Fruit fly (Drosophila melanogaster) whole organism: ENCODE measurements around the gene RpL37A.

Source experiments
- CG8478 ChIP-seq: fragments of >200 bp; optimal IDR thresholded peaks from 2 replicates; lab custom pipeline; 2018; ENCODE audit warnings: inconsistent platforms
- Dll ChIP-seq: fragments of >200 bp; optimal IDR thresholded peaks from 2 replicates; lab custom pipeline; 2017
- EcR ChIP-seq, 2 experiments: fragments of >200 bp; optimal IDR thresholded peaks; 2 replicates each; lab custom pipeline; 2017; ENCODE audit warnings: missing biosample characterization in 2 of 2, missing genetic modification characterization in 2 of 2, missing genetic modification reagents in 2 of 2
- pan ChIP-seq: fragments of >200 bp; optimal IDR thresholded peaks from 2 replicates; lab custom pipeline; 2017
- psq ChIP-seq: fragments of >200 bp; optimal IDR thresholded peaks from 2 replicates; lab custom pipeline; 2017
- usp ChIP-seq: fragments of >200 bp; optimal IDR thresholded peaks from 2 replicates; lab custom pipeline; 2017; ENCODE audit warnings: missing biosample characterization, missing genetic modification characterization, mixed read lengths

RpL37A gene

dm6 chr2L:5037402-5037860, 33.3 kb upstream of the RpL37A start, which contains the start of the genes CG14042 and SP555:
TSS of gene CG14042 (plus strand) at chr2L:5037709.
TSS of gene SP555 (plus strand) at chr2L:5037709.
- TF ChIP-seq EcR (GFP tag; optimal IDR thresholded peaks at IDR 0.05; lab: Kevin White, UChicago) = no peak
- no peak for TF ChIP-seq usp (GFP tag; lab: Kevin White, UChicago)
- TF ChIP-seq psq (lab: Kevin White, UChicago) = no peak
- no peak for TF ChIP-seq Dll (lab: Kevin White, UChicago)
- TF ChIP-seq pan = no peak
- no peak for TF ChIP-seq CG8478 (lab: Kevin White, UChicago)

- TF ChIP-seq EcR (GFP tag; optimal IDR thresholded peaks at IDR 0.05; lab: Kevin White, UChicago) (no peak), pan (no peak), usp (GFP tag; lab: Kevin White, UChicago) (no peak), Dll (lab: Kevin White, UChicago) (no peak), psq (lab: Kevin White, UChicago) (no peak), CG8478 (lab: Kevin White, UChicago) (no peak)
These were observed 28.7 kb upstream of the RpL37A start for dm6 chr2L:5042076-5042475.

dm6 chr2L:5043043-5043442, 27.7 kb upstream of the RpL37A start, which contains the start of the genes CG33995, CG44000 and CG44001:
TSS of gene CG33995 (plus strand) at chr2L:5043270.
TSS of gene CG44000 (plus strand) at chr2L:5043270.
TSS of gene CG44001 (plus strand) at chr2L:5043270.
- TF ChIP-seq usp (GFP tag; lab: Kevin White, UChicago) = no peak
- no peak for TF ChIP-seq pan
- TF ChIP-seq psq (lab: Kevin White, UChicago) = no peak
- TF ChIP-seq CG8478 (lab: Kevin White, UChicago) = no peak
- no peak for TF ChIP-seq Dll (lab: Kevin White, UChicago)
- no peak for TF ChIP-seq EcR (GFP tag; optimal IDR thresholded peaks at IDR 0.05; lab: Kevin White, UChicago)

dm6 chr2L:5043495-5044146, 27.1 kb upstream of the RpL37A start:
- TF ChIP-seq CG8478 (lab: Kevin White, UChicago) = no peak
- no peak for TF ChIP-seq EcR (GFP tag; optimal IDR thresholded peaks at IDR 0.05; lab: Kevin White, UChicago)
- no peak for TF ChIP-seq pan
- TF ChIP-seq usp (GFP tag; lab: Kevin White, UChicago) = no peak
- TF ChIP-seq psq (lab: Kevin White, UChicago) = no peak
- TF ChIP-seq Dll (lab: Kevin White, UChicago) = no peak

- TF ChIP-seq usp (GFP tag; lab: Kevin White, UChicago) (no peak), CG8478 (lab: Kevin White, UChicago) (no peak), psq (lab: Kevin White, UChicago) (no peak), pan (no peak), Dll (lab: Kevin White, UChicago) (no peak), EcR (GFP tag; optimal IDR thresholded peaks at IDR 0.05; lab: Kevin White, UChicago) (no peak)
These were observed 26.3 kb upstream of the RpL37A start, which contains the start of gene CG31650 for dm6 chr2L:5044361-5044891. TSS of gene CG31650 (minus strand) at chr2L:5044712.

- TF ChIP-seq Dll (lab: Kevin White, UChicago) (no peak), EcR (GFP tag; optimal IDR thresholded peaks at IDR 0.05; lab: Kevin White, UChicago) (no peak), psq (lab: Kevin White, UChicago) (no peak), pan (no peak), usp (GFP tag; lab: Kevin White, UChicago) (no peak), CG8478 (lab: Kevin White, UChicago) (no peak)
These were observed 25.7 kb upstream of the RpL37A start for dm6 chr2L:5044892-5045619.

dm6 chr2L:5046261-5046660, 24.5 kb upstream of the RpL37A start:
- TF ChIP-seq Dll (lab: Kevin White, UChicago) (no peak), CG8478 (lab: Kevin White, UChicago) (no peak), psq (lab: Kevin White, UChicago) (no peak), pan (no peak), EcR (GFP tag; optimal IDR thresholded peaks at IDR 0.05; lab: Kevin White, UChicago) (no peak)

dm6 chr2L:5049974-5050373, 20.8 kb upstream of the RpL37A start:
- no peak for TF ChIP-seq usp (GFP tag; lab: Kevin White, UChicago)
- no peak for TF ChIP-seq CG8478 (lab: Kevin White, UChicago)
- no peak for TF ChIP-seq EcR (GFP tag; optimal IDR thresholded peaks at IDR 0.05; lab: Kevin White, UChicago)
- no peak for TF ChIP-seq psq (lab: Kevin White, UChicago)
- TF ChIP-seq Dll (lab: Kevin White, UChicago) = no peak
- TF ChIP-seq pan = no peak

dm6 chr2L:5050825-5051224, 19.9 kb upstream of the RpL37A start, which contains the start of gene CG9121:
TSS of gene CG9121 (minus strand) at chr2L:5051062.
- TF ChIP-seq EcR (GFP tag; optimal IDR thresholded peaks at IDR 0.05; lab: Kevin White, UChicago) (no peak), psq (lab: Kevin White, UChicago) (no peak), pan (no peak), usp (GFP tag; lab: Kevin White, UChicago) (no peak), Dll (lab: Kevin White, UChicago) (no peak), CG8478 (lab: Kevin White, UChicago) (no peak)

- TF ChIP-seq Dll (lab: Kevin White, UChicago) (no peak), CG8478 (lab: Kevin White, UChicago) (no peak), usp (GFP tag; lab: Kevin White, UChicago) (no peak), psq (lab: Kevin White, UChicago) (no peak), EcR (GFP tag; optimal IDR thresholded peaks at IDR 0.05; lab: Kevin White, UChicago) (no peak), pan (no peak)
These were observed 18.3 kb upstream of the RpL37A start, which contains the start of gene senju for dm6 chr2L:5052367-5052914. TSS of gene senju (plus strand) at chr2L:5052843.
